Fruit fly (Drosophila melanogaster) whole organism, embryonic: ENCODE data around the gene Npc2a.
A peak's percentile ranks its signal among the peaks of the same experiment; 100 is the strongest.

Experiments used
- Abd-B ChIP-seq: fragments of 200-800 bp; sonication (Bioruptor generic); optimal IDR thresholded peaks from 2 replicates; lab custom pipeline; 2018; ENCODE audit warnings: missing biosample characterization, mild to moderate bottlenecking, missing genetic modification characterization, moderate library complexity
- Awh ChIP-seq: fragments of 200-800 bp; sonication (Bioruptor generic); IDR thresholded peaks from 2 replicates; pipeline ENCODE4, ENCODE4 v1.3.6; 2022; ENCODE audit warnings: missing biosample characterization, missing genetic modification characterization
- C15 ChIP-seq: fragments of 200-800 bp; sonication (Bioruptor generic); IDR thresholded peaks from 3 replicates; pipeline ENCODE4 v1.3.6; 2022; ENCODE audit warnings: missing biosample characterization, missing genetic modification characterization
- CG10274 ChIP-seq: fragments of 200-800 bp; sonication (Bioruptor generic); optimal IDR thresholded peaks from 3 replicates; lab custom pipeline; 2017; ENCODE audit warnings: missing biosample characterization, mild to moderate bottlenecking, missing genetic modification characterization
- CG10366 ChIP-seq: fragments of 200-800 bp; sonication (Bioruptor generic); IDR thresholded peaks from 2 replicates; pipeline ENCODE4 v1.3.6; 2022; ENCODE audit warnings: missing biosample characterization, missing genetic modification characterization
- CG10431 ChIP-seq: fragments of 200-800 bp; sonication (Bioruptor generic); optimal IDR thresholded peaks from 3 replicates; lab custom pipeline; 2018; ENCODE audit warnings: missing biosample characterization, mild to moderate bottlenecking, missing genetic modification characterization
- CG10543 ChIP-seq: fragments of 200-800 bp; sonication (Bioruptor generic); optimal IDR thresholded peaks from 3 replicates; lab custom pipeline; 2017; ENCODE audit warnings: missing biosample characterization, mild to moderate bottlenecking, missing genetic modification characterization, moderate library complexity
- CG11695 ChIP-seq: fragments of 200-800 bp; sonication (Bioruptor generic); IDR thresholded peaks from 3 replicates; pipeline ENCODE4 v1.3.6; 2022; ENCODE audit warnings: missing biosample characterization, missing genetic modification characterization
- CG12236 ChIP-seq: fragments of 200-800 bp; sonication (Bioruptor generic); optimal IDR thresholded peaks from 2 replicates; lab custom pipeline; 2016; ENCODE audit warnings: missing biosample characterization, missing genetic modification characterization
- CG12391 ChIP-seq: fragments of 200-800 bp; sonication (Bioruptor generic); optimal IDR thresholded peaks from 3 replicates; lab custom pipeline; 2018; ENCODE audit warnings: missing biosample characterization, mild to moderate bottlenecking, missing genetic modification characterization, moderate library complexity
- CG13123 ChIP-seq: fragments of 200-800 bp; sonication (Bioruptor generic); optimal IDR thresholded peaks from 2 replicates; lab custom pipeline; 2016; ENCODE audit warnings: missing biosample characterization, missing genetic modification characterization
- CG14014 ChIP-seq: fragments of 200-800 bp; sonication (Bioruptor generic); IDR thresholded peaks from 2 replicates; pipeline ENCODE4 v1.3.6; 2022; ENCODE audit warnings: missing biosample characterization, missing genetic modification characterization
- CG15514 ChIP-seq: fragments of 200-800 bp; sonication (Bioruptor generic); optimal IDR thresholded peaks from 3 replicates; lab custom pipeline; 2017; ENCODE audit warnings: missing biosample characterization, missing genetic modification characterization, mild to moderate bottlenecking, moderate library complexity, missing genetic modification reagents
- CG1603 ChIP-seq: fragments of 200-800 bp; sonication (Bioruptor generic); optimal IDR thresholded peaks from 2 replicates; lab custom pipeline; 2019; ENCODE audit warnings: missing biosample characterization, mild to moderate bottlenecking, missing genetic modification characterization, moderate library complexity
- CG6765 ChIP-seq: fragments of 200-800 bp; sonication (Bioruptor generic); optimal IDR thresholded peaks from 3 replicates; lab custom pipeline; 2017; ENCODE audit warnings: missing biosample characterization, mild to moderate bottlenecking, missing genetic modification characterization
- CG6854 ChIP-seq: fragments of 200-800 bp; sonication (Bioruptor generic); optimal IDR thresholded peaks from 3 replicates; lab custom pipeline; 2017; ENCODE audit warnings: missing biosample characterization, mild to moderate bottlenecking, missing genetic modification characterization
- CG8281 ChIP-seq: fragments of 200-800 bp; sonication (Bioruptor generic); optimal IDR thresholded peaks from 2 replicates; lab custom pipeline; 2018; ENCODE audit warnings: missing biosample characterization, mild to moderate bottlenecking, missing genetic modification characterization, moderate library complexity
- CoRest ChIP-seq: fragments of 200-800 bp; sonication (Bioruptor generic); optimal IDR thresholded peaks from 3 replicates; lab custom pipeline; 2018; ENCODE audit warnings: missing biosample characterization, mild to moderate bottlenecking, missing genetic modification characterization, moderate library complexity
- CrebB ChIP-seq: fragments of 200-800 bp; sonication (Bioruptor generic); optimal IDR thresholded peaks from 3 replicates; lab custom pipeline; 2018; ENCODE audit warnings: missing biosample characterization, mild to moderate bottlenecking, missing genetic modification characterization
- Dbx ChIP-seq: fragments of 200-800 bp; sonication (Bioruptor generic); IDR thresholded peaks from 3 replicates; pipeline ENCODE4 v1.3.6; 2022; ENCODE audit warnings: missing biosample characterization, missing genetic modification characterization
- H2.0 ChIP-seq: fragments of 200-800 bp; sonication (Bioruptor generic); IDR thresholded peaks from 2 replicates; pipeline ENCODE4 v1.3.6; 2022; ENCODE audit warnings: missing biosample characterization, missing genetic modification characterization
- HHEX ChIP-seq: fragments of 200-800 bp; sonication (Bioruptor generic); optimal IDR thresholded peaks from 3 replicates; lab custom pipeline; 2017; ENCODE audit warnings: missing biosample characterization, mild to moderate bottlenecking, missing genetic modification characterization, missing genetic modification reagents
- Hmx ChIP-seq: fragments of 200-800 bp; sonication (Bioruptor generic); optimal IDR thresholded peaks from 2 replicates; lab custom pipeline; 2016; ENCODE audit warnings: missing biosample characterization, missing genetic modification characterization
- Lhr ChIP-seq: fragments of 200-800 bp; sonication (Bioruptor generic); optimal IDR thresholded peaks from 3 replicates; lab custom pipeline; 2017; ENCODE audit warnings: mild to moderate bottlenecking, missing biosample characterization, missing genetic modification reagents, missing genetic modification characterization
- Ravus ChIP-seq: fragments of 200-800 bp; sonication (Bioruptor generic); IDR thresholded peaks from 2 replicates; pipeline ENCODE4 v1.3.6; 2022; ENCODE audit warnings: missing biosample characterization, missing genetic modification characterization
- Side ChIP-seq: fragments of 200-800 bp; sonication (Bioruptor generic); optimal IDR thresholded peaks from 2 replicates; lab custom pipeline; 2016; ENCODE audit warnings: missing biosample characterization, missing genetic modification characterization
- bab2 ChIP-seq: fragments of 200-800 bp; sonication (Bioruptor generic); optimal IDR thresholded peaks from 2 replicates; lab custom pipeline; 2016; ENCODE audit warnings: missing biosample characterization, missing genetic modification characterization
- cato ChIP-seq: fragments of 200-800 bp; sonication (Bioruptor generic); optimal IDR thresholded peaks from 2 replicates; lab custom pipeline; 2016; ENCODE audit warnings: missing biosample characterization, missing genetic modification characterization, borderline replicate concordance
- chinmo ChIP-seq: fragments of 200-800 bp; sonication (Bioruptor generic); IDR thresholded peaks from 4 replicates; pipeline ENCODE4 v1.3.6; 2022; ENCODE audit warnings: missing biosample characterization, missing genetic modification characterization; ENCODE audit not compliant: partially characterized antibody
- dm ChIP-seq: fragments of 200-800 bp; sonication (Bioruptor generic); optimal IDR thresholded peaks from 3 replicates; lab custom pipeline; 2016; ENCODE audit warnings: missing biosample characterization, missing genetic modification characterization
- dmrt99B ChIP-seq: fragments of 200-800 bp; sonication (Bioruptor generic); optimal IDR thresholded peaks from 2 replicates; lab custom pipeline; 2018; ENCODE audit warnings: missing biosample characterization, mild to moderate bottlenecking, missing genetic modification characterization, moderate library complexity
- dpn ChIP-seq, 2 experiments: fragments of 200-800 bp; sonication (Bioruptor generic); optimal IDR thresholded peaks; 3 replicates each; lab custom pipeline; 2016; ENCODE audit warnings: missing biosample characterization in 2 of 2, missing genetic modification characterization in 2 of 2
- dysf ChIP-seq: fragments of 200-800 bp; sonication (Bioruptor generic); IDR thresholded peaks from 3 replicates; pipeline ENCODE4 v1.3.6; 2022; ENCODE audit warnings: missing biosample characterization, missing genetic modification characterization
- eve ChIP-seq, 2 experiments: fragments of >200 bp; optimal IDR thresholded peaks; 2 replicates each; lab custom pipeline; 2017; ENCODE audit warnings: missing biosample characterization in 2 of 2, missing genetic modification characterization in 2 of 2
- exex ChIP-seq: fragments of 200-800 bp; sonication (Bioruptor generic); optimal IDR thresholded peaks from 4 replicates; lab custom pipeline; 2018; ENCODE audit warnings: missing biosample characterization, mild to moderate bottlenecking, missing genetic modification characterization, moderate library complexity
- fd96Cb ChIP-seq: fragments of 200-800 bp; sonication (Bioruptor generic); optimal IDR thresholded peaks from 2 replicates; lab custom pipeline; 2018; ENCODE audit warnings: missing biosample characterization, mild to moderate bottlenecking, missing genetic modification characterization, moderate library complexity
- her ChIP-seq: fragments of 200-800 bp; sonication (Bioruptor generic); optimal IDR thresholded peaks from 2 replicates; lab custom pipeline; 2016; ENCODE audit warnings: missing biosample characterization, missing genetic modification characterization
- hkb ChIP-seq, 2 experiments: fragments of 200-800 bp in 1 of 2; fragments of >200 bp in 1 of 2; sonication (Bioruptor generic) in 1 of 2; IDR thresholded peaks in 1 of 2; optimal IDR thresholded peaks in 1 of 2; 2 replicates each; pipeline versions ENCODE4 v1.3.6 to Lab custom; 2017 to 2022; ENCODE audit warnings: missing biosample characterization in 1 of 2, missing genetic modification characterization in 1 of 2
- insv ChIP-seq, 2 experiments: fragments of 200-800 bp; sonication (Bioruptor generic); optimal IDR thresholded peaks; 3 replicates each; lab custom pipeline; 2016 to 2018; ENCODE audit warnings: missing biosample characterization in 2 of 2, missing genetic modification characterization in 2 of 2
- jing ChIP-seq: fragments of 200-800 bp; sonication (Bioruptor generic); optimal IDR thresholded peaks from 2 replicates; lab custom pipeline; 2018; ENCODE audit warnings: missing biosample characterization, mild to moderate bottlenecking, missing genetic modification characterization
- lola ChIP-seq, 3 experiments: fragments of >200 bp in 2 of 3; fragments of 200-800 bp in 1 of 3; sonication (Bioruptor generic) in 1 of 3; optimal IDR thresholded peaks; 2 replicates each; lab custom pipeline; 2017 to 2019; ENCODE audit warnings: missing biosample characterization in 3 of 3, missing genetic modification characterization in 3 of 3, mild to moderate bottlenecking in 1 of 3, moderate library complexity in 1 of 3
- nom ChIP-seq: fragments of 200-800 bp; sonication (Bioruptor generic); optimal IDR thresholded peaks from 2 replicates; lab custom pipeline; 2017; ENCODE audit warnings: missing biosample characterization, missing genetic modification characterization, mild to moderate bottlenecking, moderate library complexity, missing genetic modification reagents
- sens-2 ChIP-seq: fragments of 200-800 bp; sonication (Bioruptor generic); IDR thresholded peaks from 2 replicates; pipeline ENCODE4 v1.3.6; 2022; ENCODE audit warnings: missing biosample characterization, missing genetic modification characterization
- sqz ChIP-seq: fragments of 200-800 bp; sonication (Bioruptor generic); optimal IDR thresholded peaks from 3 replicates; lab custom pipeline; 2018; ENCODE audit warnings: missing biosample characterization, mild to moderate bottlenecking, missing genetic modification characterization
- tin ChIP-seq: fragments of 200-800 bp; sonication (Bioruptor generic); optimal IDR thresholded peaks from 3 replicates; lab custom pipeline; 2016; ENCODE audit warnings: missing biosample characterization, missing genetic modification characterization
- tio ChIP-seq: fragments of 200-800 bp; sonication (Bioruptor generic); optimal IDR thresholded peaks from 2 replicates; lab custom pipeline; 2017; ENCODE audit warnings: missing biosample characterization, missing genetic modification characterization, inconsistent platforms
- toy ChIP-seq: fragments of 200-800 bp; sonication (Bioruptor generic); IDR thresholded peaks from 2 replicates; pipeline ENCODE4 v1.3.6; 2022; ENCODE audit warnings: missing biosample characterization, missing genetic modification characterization
- tx ChIP-seq: fragments of 200-800 bp; sonication (Bioruptor generic); optimal IDR thresholded peaks from 2 replicates; lab custom pipeline; 2016; ENCODE audit warnings: missing biosample characterization, missing genetic modification characterization
- zfh2 ChIP-seq: fragments of 200-800 bp; sonication (Bioruptor generic); optimal IDR thresholded peaks from 2 replicates; lab custom pipeline; 2016; ENCODE audit warnings: missing biosample characterization, missing genetic modification characterization

The Npc2a gene

DNA sequence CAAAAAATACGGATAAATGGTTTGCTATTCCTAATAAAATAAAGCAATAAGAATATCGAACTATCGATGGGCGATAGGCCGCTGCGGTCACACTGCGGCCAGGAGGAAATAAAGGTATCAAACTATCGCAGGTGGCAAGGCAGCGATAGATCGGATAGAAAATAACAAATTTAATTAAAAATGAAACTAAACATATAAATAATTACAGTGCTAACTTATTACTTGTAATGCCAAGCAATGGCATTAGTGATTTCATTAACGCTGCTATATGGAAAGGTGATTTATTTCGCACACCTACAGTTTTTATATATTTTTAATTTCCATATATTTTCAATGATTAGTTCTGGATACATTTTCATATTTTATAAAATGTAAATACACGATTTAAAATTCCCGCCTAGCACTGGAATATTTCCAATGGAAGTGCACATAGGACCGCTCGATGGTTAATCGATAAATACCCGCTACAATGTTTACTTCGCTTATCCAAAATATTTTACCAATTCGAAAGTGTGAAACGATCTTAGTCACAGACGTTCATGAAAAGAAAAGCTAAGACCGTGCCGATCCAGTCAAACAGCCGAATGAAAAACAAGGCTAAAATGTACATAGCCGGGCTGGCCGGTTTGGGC is 7.3 kb upstream of the Npc2a start, which contains the start of the genes CG15356 and CG15362 (continued):
- no peak for TF ChIP-seq bab2 (GFP tag; lab: Kevin White, UChicago)
- TF ChIP-seq sqz = no peak
- no peak for TF ChIP-seq H2.0
- TF ChIP-seq Ravus (GFP tag; lab: Robert Waterston, UW) = no peak
- TF ChIP-seq C15 (GFP tag; lab: Robert Waterston, UW) = no peak
- peak; percentile 36 to 49 for TF ChIP-seq dpn (GFP tag; optimal IDR thresholded peaks at IDR 0.05; lab: Kevin White, UChicago)
- TF ChIP-seq jing (GFP tag; lab: Kevin White, UChicago) = no peak
- TF ChIP-seq CG11695 (GFP tag; lab: Robert Waterston, UW) = 0 out of 3 replicates have a peak, but pooled peaks have one; percentile 20
- TF ChIP-seq HHEX (GFP tag; lab: Kevin White, UChicago) = peak; percentile 21
- peak; percentile 75 for TF ChIP-seq Abd-B (GFP tag; lab: Kevin White, UChicago)
- TF ChIP-seq tin (GFP tag; lab: Kevin White, UChicago) = peak; percentile 5
- TF ChIP-seq nom (GFP tag; lab: Kevin White, UChicago) = no peak
- no peak for TF ChIP-seq tx (GFP tag; lab: Kevin White, UChicago)
- peak; percentile 1 for TF ChIP-seq CG10543 (GFP tag; lab: Kevin White, UChicago)
- TF ChIP-seq hkb (optimal IDR thresholded peaks at IDR 0.05; lab: Kevin White, UChicago) = no peak
- TF ChIP-seq hkb (GFP tag; IDR thresholded peaks at IDR 0.05; lab: Robert Waterston, UW) = no peak
- no peak for TF ChIP-seq Awh (GFP tag; lab: Robert Waterston, UW)
- no peak for TF ChIP-seq eve (GFP tag; optimal IDR thresholded peaks at IDR 0.05; lab: Kevin White, UChicago)
- TF ChIP-seq CG6854 (GFP tag; lab: Kevin White, UChicago) = no peak
- TF ChIP-seq CG10274 = no peak
- peak; percentile 65 for TF ChIP-seq CG15514
- peak; percentile 9 for TF ChIP-seq Lhr
- no peak for TF ChIP-seq Side (GFP tag; lab: Kevin White, UChicago)
- TF ChIP-seq cato (GFP tag; lab: Kevin White, UChicago) = no peak
- no peak for TF ChIP-seq CG8281 (tag; lab: Kevin White, UChicago)
- peak; percentile 46 for TF ChIP-seq CoRest (tag; lab: Kevin White, UChicago)
- peak in 1 of 2 experiments; percentile 71 for TF ChIP-seq insv (GFP tag; optimal IDR thresholded peaks at IDR 0.05; lab: Kevin White, UChicago)
- no peak for TF ChIP-seq fd96Cb (tag; lab: Kevin White, UChicago)
- no peak for TF ChIP-seq CG6765 (GFP tag; lab: Kevin White, UChicago)
- peak; percentile 99 for TF ChIP-seq chinmo (GFP tag; lab: Robert Waterston, UW)
- TF ChIP-seq CG14014 (GFP tag; lab: Robert Waterston, UW) = no peak
- TF ChIP-seq lola (GFP tag; optimal IDR thresholded peaks at IDR 0.05; lab: Kevin White, UChicago) = peak in 1 of 3 experiments; percentile 16
- peak; percentile 43 for TF ChIP-seq zfh2 (GFP tag; lab: Kevin White, UChicago)
- TF ChIP-seq CrebB (tag; lab: Kevin White, UChicago) = no peak
- peak; percentile 61 for TF ChIP-seq CG12391
- peak; percentile 28; the same call in 1 of the 2 replicates for TF ChIP-seq CG10366
- no peak for TF ChIP-seq CG10431
- TF ChIP-seq toy (GFP tag; lab: Robert Waterston, UW) = no peak
- TF ChIP-seq Dbx (GFP tag; lab: Robert Waterston, UW) = peak; percentile 66; the same call in 2 of the 3 replicates
- no peak for TF ChIP-seq exex
- no peak for TF ChIP-seq dmrt99B (tag; lab: Kevin White, UChicago)
- TF ChIP-seq tio (GFP tag; lab: Kevin White, UChicago) = no peak
- TF ChIP-seq CG1603 (tag; lab: Kevin White, UChicago) = peak; percentile 71
- TF ChIP-seq CG12236 = no peak
- TF ChIP-seq dysf (GFP tag; lab: Robert Waterston, UW) = no peak
- no peak for TF ChIP-seq her (GFP tag; lab: Kevin White, UChicago)
- no peak for TF ChIP-seq CG13123
- TF ChIP-seq sens-2 (GFP tag; lab: Robert Waterston, UW) = no peak
- no peak for TF ChIP-seq dm (GFP tag; lab: Kevin White, UChicago)
- TF ChIP-seq Hmx (GFP tag; lab: Kevin White, UChicago) = peak; percentile 22
